Fruit fly (Drosophila melanogaster): ENCODE data around the gene fit.

dm6 chr3R:21928214-21928613, 44.0 kb upstream of the fit start:
- TF ChIP-seq Sin3A (optimal IDR thresholded peaks at IDR 0.05) (no peak), insv (optimal IDR thresholded peaks at IDR 0.05) (no peak), h (optimal IDR thresholded peaks at IDR 0.05) (no peak)

All from Kc167 (cell line).